Fruit fly (Drosophila melanogaster) whole organism: ENCODE measurements around the gene spir.

ENCODE experiments used
- CG8478 ChIP-seq: fragments of >200 bp; optimal IDR thresholded peaks from 2 replicates; lab custom pipeline; 2018; ENCODE audit warnings: inconsistent platforms
- Dll ChIP-seq: fragments of >200 bp; optimal IDR thresholded peaks from 2 replicates; lab custom pipeline; 2017
- EcR ChIP-seq, 2 experiments: fragments of >200 bp; optimal IDR thresholded peaks; 2 replicates each; lab custom pipeline; 2017; ENCODE audit warnings: missing biosample characterization in 2 of 2, missing genetic modification characterization in 2 of 2, missing genetic modification reagents in 2 of 2
- psq ChIP-seq: fragments of >200 bp; optimal IDR thresholded peaks from 2 replicates; lab custom pipeline; 2017
- usp ChIP-seq: fragments of >200 bp; optimal IDR thresholded peaks from 2 replicates; lab custom pipeline; 2017; ENCODE audit warnings: missing biosample characterization, missing genetic modification characterization, mixed read lengths

- TF ChIP-seq CG8478 (lab: Kevin White, UChicago) (no peak), usp (GFP tag; lab: Kevin White, UChicago) (no peak), psq (no peak), Dll (lab: Kevin White, UChicago) (no peak), EcR (GFP tag; optimal IDR thresholded peaks at IDR 0.05; lab: Kevin White, UChicago) (no peak)
These were observed 40.7 kb downstream of the spir start for dm6 chr2L:20351723-20352122.
